Fruit fly (Drosophila melanogaster): Measurements from ENCODE around the gene Cpsf5.

DNA sequence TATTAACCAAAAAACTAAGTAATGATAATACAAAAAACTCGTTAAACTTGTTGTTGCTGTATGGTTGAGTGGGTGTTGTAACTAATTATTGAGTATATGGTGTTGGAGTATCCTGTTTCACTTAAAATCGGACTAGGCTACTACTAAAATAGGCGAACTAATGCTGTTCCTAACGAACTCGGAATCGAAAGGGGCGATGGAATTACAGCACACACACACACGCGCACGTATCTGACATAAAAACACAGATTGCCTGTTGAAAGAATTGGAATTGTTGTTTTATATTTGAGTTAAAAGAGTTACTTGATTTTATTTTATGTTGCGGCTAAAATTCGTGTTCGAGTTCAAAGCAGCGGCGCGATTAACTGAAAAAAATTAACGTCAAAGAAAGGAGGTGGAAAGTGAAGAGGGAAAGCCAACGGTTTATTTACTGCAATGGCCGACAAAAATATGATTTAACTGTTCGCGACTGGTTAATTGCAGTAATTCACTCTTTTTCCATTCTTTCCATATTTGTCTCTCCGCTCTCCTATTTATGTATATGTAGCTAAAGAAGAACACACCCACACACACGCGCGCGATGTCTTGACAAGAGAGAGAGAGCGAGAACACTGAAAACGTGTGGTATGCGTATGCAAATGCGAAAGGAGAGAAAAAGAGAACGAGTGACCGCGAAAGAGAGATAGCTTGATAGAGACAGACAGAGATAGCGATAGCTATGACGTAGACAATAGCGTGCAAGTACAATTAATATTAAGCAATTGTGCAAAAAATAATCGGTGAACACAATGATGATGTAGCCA, 9.3 kb upstream of the Cpsf5 start:
- peak; percentile 96 for TF ChIP-seq kay (GFP tag; ENCODE audit: borderline replicate concordance)
- TF ChIP-seq CG5204 (GFP tag; optimal IDR thresholded peaks at IDR 0.05), result no peak
- no peak for TF ChIP-seq cic (GFP tag; optimal IDR thresholded peaks at IDR 0.05)
- TF ChIP-seq tj (GFP tag; optimal IDR thresholded peaks at IDR 0.05), result peak; percentile 74
- TF ChIP-seq Clk (GFP tag; optimal IDR thresholded peaks at IDR 0.05), result no peak
- TF ChIP-seq CG7045 (GFP tag; optimal IDR thresholded peaks at IDR 0.05), result no peak
- no peak for TF ChIP-seq Crg-1 (GFP tag; optimal IDR thresholded peaks at IDR 0.05)
- TF ChIP-seq CG14711 (tag; optimal IDR thresholded peaks at IDR 0.05), result no peak
- TF ChIP-seq ovo (GFP tag; optimal IDR thresholded peaks at IDR 0.05), result peak; percentile 93
- no peak for TF ChIP-seq CG1620 (GFP tag; optimal IDR thresholded peaks at IDR 0.05)
- no peak for TF ChIP-seq bab1 (GFP tag; optimal IDR thresholded peaks at IDR 0.05)

Measured in whole organism, adult.